Worm (Caenorhabditis elegans) whole organism, L4 larva: ENCODE measurements around the gene T22F3.12.

Experiments used
- F10B5.3 ChIP-seq: sonication (generic microtip); optimal IDR thresholded peaks from 2 replicates; lab custom pipeline; 2016; ENCODE audit warnings: mild to moderate bottlenecking, missing genetic modification characterization, missing compliant biosample characterization
- F44E2.7 ChIP-seq: fragments of 200-800 bp; sonication (Bioruptor generic); IDR thresholded peaks from 2 replicates; pipeline ENCODE4 v2.1.2; 2022; ENCODE audit warnings: missing genetic modification characterization, missing compliant biosample characterization
- R02D3.7 ChIP-seq: fragments of 150-350 bp; sonication (generic microtip); optimal IDR thresholded peaks from 3 replicates; lab custom pipeline; 2014; ENCODE audit warnings: missing biosample characterization, missing genetic modification characterization
- Y105C5A.15 ChIP-seq: fragments of 200-800 bp; sonication (Bioruptor generic); IDR thresholded peaks from 2 replicates; pipeline ENCODE4 v1.3.6; 2022; ENCODE audit warnings: missing genetic modification characterization, missing compliant biosample characterization
- Y48G9A.11 ChIP-seq: fragments of 200-800 bp; sonication (Bioruptor generic); IDR thresholded peaks from 2 replicates; pipeline ENCODE4 v1.3.6; 2022; ENCODE audit warnings: missing genetic modification reagents, missing genetic modification characterization, missing compliant biosample characterization
- ZK337.2 ChIP-seq: fragments of 200-800 bp; sonication (Bioruptor generic); IDR thresholded peaks from 2 replicates; pipeline ENCODE4 v1.3.6; 2022; ENCODE audit warnings: missing genetic modification reagents, missing genetic modification characterization, missing compliant biosample characterization
- aha-1 ChIP-seq: fragments of 150-350 bp; peaks from one replicate; lab custom pipeline; 2014; ENCODE audit warnings: missing biosample characterization, missing genetic modification characterization
- ama-1 ChIP-seq: fragments of 150-350 bp; optimal IDR thresholded peaks from 2 replicates; lab custom pipeline; 2014; ENCODE audit warnings: inconsistent platforms, mixed read lengths
- attf-4 ChIP-seq: sonication (generic microtip); optimal IDR thresholded peaks from 3 replicates; lab custom pipeline; 2017; ENCODE audit warnings: missing biosample characterization, missing genetic modification characterization
- ceh-44 ChIP-seq: fragments of 200-800 bp; sonication (Bioruptor generic); IDR thresholded peaks from 2 replicates; pipeline ENCODE4 v1.3.6; 2022; ENCODE audit warnings: missing genetic modification reagents, missing genetic modification characterization, missing compliant biosample characterization
- ceh-62 ChIP-seq: sonication (generic microtip); optimal IDR thresholded peaks from 2 replicates; lab custom pipeline; 2017; ENCODE audit warnings: missing biosample characterization, missing genetic modification characterization
- ces-1 ChIP-seq: fragments of 150-350 bp; sonication (generic microtip); optimal IDR thresholded peaks from 4 replicates; lab custom pipeline; 2014; ENCODE audit warnings: missing biosample characterization, missing genetic modification reagents, missing genetic modification characterization
- ctbp-1 ChIP-seq: fragments of 200-800 bp; sonication (Bioruptor generic); IDR thresholded peaks from 2 replicates; pipeline ENCODE4 v1.3.6; 2022; ENCODE audit warnings: missing genetic modification reagents, missing genetic modification characterization, missing compliant biosample characterization
- daf-16 ChIP-seq, 3 experiments: sonication (generic microtip); optimal IDR thresholded peaks; 2 replicates each; lab custom pipeline; 2016 to 2017; ENCODE audit warnings: missing genetic modification characterization in 3 of 3, missing genetic modification reagents in 3 of 3, mild to moderate bottlenecking in 2 of 3, missing compliant biosample characterization in 2 of 3, missing biosample characterization in 1 of 3, moderate library complexity in 1 of 3
- daf-8 ChIP-seq: fragments of 200-800 bp; sonication (Bioruptor generic); IDR thresholded peaks from 2 replicates; pipeline ENCODE4 v1.3.6; 2022; ENCODE audit warnings: missing genetic modification characterization, missing compliant biosample characterization
- dmd-6 ChIP-seq: fragments of 200-800 bp; sonication (Bioruptor generic); IDR thresholded peaks from 2 replicates; pipeline ENCODE4 v1.3.6; 2022; ENCODE audit warnings: missing genetic modification reagents, missing genetic modification characterization, missing compliant biosample characterization
- dmd-8 ChIP-seq: fragments of 200-800 bp; sonication (Bioruptor generic); IDR thresholded peaks from 2 replicates; pipeline ENCODE4 v1.3.6; 2022; ENCODE audit warnings: missing genetic modification characterization, missing compliant biosample characterization
- dve-1 ChIP-seq: sonication (generic microtip); optimal IDR thresholded peaks from 2 replicates; lab custom pipeline; 2017; ENCODE audit warnings: antibody characterized with exemption, mild to moderate bottlenecking, missing genetic modification characterization, missing compliant biosample characterization; ENCODE audit not compliant: insufficient read depth
- egl-43 ChIP-seq: fragments of 200-800 bp; sonication (Bioruptor generic); IDR thresholded peaks from 2 replicates; pipeline ENCODE4 v1.3.6; 2022; ENCODE audit warnings: missing genetic modification reagents, missing genetic modification characterization, missing compliant biosample characterization
- hlh-11 ChIP-seq: fragments of 200-800 bp; sonication (Bioruptor generic); optimal IDR thresholded peaks from 2 replicates; lab custom pipeline; 2018; ENCODE audit warnings: mild to moderate bottlenecking, missing genetic modification characterization, missing compliant biosample characterization
- hlh-30 ChIP-seq: sonication (generic microtip); optimal IDR thresholded peaks from 2 replicates; lab custom pipeline; 2017; ENCODE audit warnings: antibody characterized with exemption, mild to moderate bottlenecking, missing genetic modification characterization, missing compliant biosample characterization; ENCODE audit not compliant: insufficient read depth
- lim-7 ChIP-seq: fragments of 200-800 bp; sonication (Bioruptor generic); IDR thresholded peaks from 2 replicates; pipeline ENCODE4 v1.3.6; 2022; ENCODE audit warnings: missing genetic modification characterization, missing compliant biosample characterization
- lin-13 ChIP-seq: fragments of 150-350 bp; optimal IDR thresholded peaks from 2 replicates; lab custom pipeline; 2014; ENCODE audit warnings: missing biosample characterization, missing genetic modification reagents, missing genetic modification characterization
- lin-15B ChIP-seq: fragments of 150-350 bp; sonication (generic microtip); optimal IDR thresholded peaks from 3 replicates; lab custom pipeline; 2014; ENCODE audit warnings: missing biosample characterization, missing genetic modification characterization
- madf-5 ChIP-seq, 2 experiments: fragments of 200-800 bp; sonication (Bioruptor generic); IDR thresholded peaks; 2 replicates each; pipeline ENCODE4 v1.3.6; 2022; ENCODE audit warnings: missing compliant biosample characterization in 2 of 2, missing genetic modification characterization in 2 of 2
- mdl-1 ChIP-seq, 2 experiments: fragments of 150-350 bp in 1 of 2; sonication (generic microtip) in 1 of 2; optimal IDR thresholded peaks; 2 replicates each; lab custom pipeline; 2014 to 2017; ENCODE audit warnings: missing biosample characterization in 2 of 2, missing genetic modification characterization in 2 of 2
- mdt-29 ChIP-seq: fragments of 200-800 bp; sonication (Bioruptor generic); IDR thresholded peaks from 2 replicates; pipeline ENCODE4 v1.3.6; 2022; ENCODE audit warnings: missing genetic modification reagents, missing genetic modification characterization, missing compliant biosample characterization
- mes-2 ChIP-seq: sonication (generic microtip); optimal IDR thresholded peaks from 2 replicates; lab custom pipeline; 2016; ENCODE audit warnings: missing genotype, mild to moderate bottlenecking, missing genetic modification characterization, missing compliant biosample characterization; ENCODE audit not compliant: poor library complexity, severe bottlenecking
- nhr-10 ChIP-seq: fragments of 150-350 bp; optimal IDR thresholded peaks from 2 replicates; lab custom pipeline; 2014; ENCODE audit warnings: missing biosample characterization, missing genetic modification characterization
- nhr-28 ChIP-seq: fragments of 150-350 bp; optimal IDR thresholded peaks from 2 replicates; lab custom pipeline; 2014; ENCODE audit warnings: missing biosample characterization, missing genetic modification characterization
- pha-4 ChIP-seq, 2 experiments: fragments of 150-350 bp in 1 of 2; fragments of 200-800 bp in 1 of 2; sonication (Bioruptor generic) in 1 of 2; IDR thresholded peaks in 1 of 2; optimal IDR thresholded peaks in 1 of 2; 2 replicates each; pipeline versions ENCODE4 v1.3.6 to Lab custom; 2014 to 2022; ENCODE audit warnings: missing genetic modification characterization in 2 of 2, missing genetic modification reagents in 2 of 2, missing biosample characterization in 1 of 2, missing compliant biosample characterization in 1 of 2
- set-16 ChIP-seq: fragments of 200-800 bp; sonication (Bioruptor generic); IDR thresholded peaks from 2 replicates; pipeline ENCODE4 v1.3.6; 2022; ENCODE audit warnings: missing genetic modification reagents, missing genetic modification characterization, missing compliant biosample characterization
- snpc-1.2 ChIP-seq: fragments of 200-800 bp; sonication (Bioruptor generic); IDR thresholded peaks from 2 replicates; pipeline ENCODE4 v1.3.6; 2022; ENCODE audit warnings: missing genetic modification reagents, missing genetic modification characterization, missing compliant biosample characterization
- spr-3 ChIP-seq: fragments of 200-800 bp; sonication (Bioruptor generic); optimal IDR thresholded peaks from 2 replicates; lab custom pipeline; 2018; ENCODE audit warnings: mild to moderate bottlenecking, missing genetic modification characterization, missing compliant biosample characterization
- tag-97 ChIP-seq: fragments of 200-800 bp; sonication (Bioruptor generic); IDR thresholded peaks from 2 replicates; pipeline ENCODE4 v1.3.6; 2022; ENCODE audit warnings: missing genetic modification characterization, missing compliant biosample characterization
- tra-1 ChIP-seq: fragments of 200-800 bp; sonication (Bioruptor generic); IDR thresholded peaks from 2 replicates; pipeline ENCODE4 v1.3.6; 2022; ENCODE audit warnings: missing genetic modification reagents, missing genetic modification characterization, missing compliant biosample characterization
- unc-39 ChIP-seq: sonication (generic microtip); optimal IDR thresholded peaks from 2 replicates; lab custom pipeline; 2017; ENCODE audit warnings: missing biosample characterization, missing genetic modification characterization
- unc-62 ChIP-seq, 3 experiments: fragments of 150-350 bp in 1 of 3; sonication (generic microtip); optimal IDR thresholded peaks in 2 of 3; peaks in 1 of 3; 1 replicate in 1 of 3; 2 replicates in 2 of 3; lab custom pipeline; 2014 to 2017; ENCODE audit warnings: missing biosample characterization in 3 of 3, missing genetic modification characterization in 3 of 3, missing genetic modification reagents in 3 of 3, missing genotype in 1 of 3
- zag-1 ChIP-seq: fragments of 150-350 bp; optimal IDR thresholded peaks from 2 replicates; lab custom pipeline; 2014; ENCODE audit warnings: missing biosample characterization, missing genetic modification characterization
- zip-11 ChIP-seq: fragments of 200-800 bp; sonication (Bioruptor generic); IDR thresholded peaks from 2 replicates; pipeline ENCODE4 v1.3.6; 2022; ENCODE audit warnings: missing genetic modification characterization, missing compliant biosample characterization

T22F3.12 gene

ce11 chrV:3582086-3582485, 9.9 kb downstream of the T22F3.12 start (continued):
- peak; percentile 55 to 60; a peak in 1 of 4 replicates for TF ChIP-seq madf-5 (GFP tag; IDR thresholded peaks at IDR 0.05; lab: Robert Waterston, UW)
- TF ChIP-seq ceh-62, result no peak
- peak; percentile 80 for TF ChIP-seq lim-7 (GFP tag; lab: Robert Waterston, UW)
- peak; percentile 8 for TF ChIP-seq dve-1 (tag; lab: Kevin White, UChicago)
- no peak for TF ChIP-seq lin-15B (tag; lab: Kevin White, UChicago)
- TF ChIP-seq lin-13 (GFP tag; lab: Kevin White, UChicago), result peak; percentile 31
- TF ChIP-seq Y48G9A.11 (GFP tag; lab: Robert Waterston, UW), result peak; percentile 70; the same call in 1 of the 2 replicates
- TF ChIP-seq dmd-6 (GFP tag; lab: Robert Waterston, UW), result peak; percentile 8; the same call in 1 of the 2 replicates
- no peak for TF ChIP-seq ama-1
- TF ChIP-seq tra-1 (GFP tag; lab: Robert Waterston, UW), result peak; percentile 47; the same call in 1 of the 2 replicates
- TF ChIP-seq ctbp-1, result no peak
- peak; percentile 75; the same call in 1 of the 2 replicates for TF ChIP-seq pha-4 (GFP tag; IDR thresholded peaks at IDR 0.05; lab: Robert Waterston, UW)
- no peak for TF ChIP-seq pha-4 (tag; optimal IDR thresholded peaks at IDR 0.05; lab: Kevin White, UChicago)
- TF ChIP-seq zag-1 (tag; lab: Kevin White, UChicago), result no peak
- TF ChIP-seq F10B5.3 (tag; lab: Kevin White, UChicago), result no peak
- TF ChIP-seq attf-4 (tag; lab: Kevin White, UChicago), result no peak
- TF ChIP-seq nhr-10 (tag; lab: Kevin White, UChicago), result no peak
- peak; percentile 39; the same call in 1 of the 2 replicates for TF ChIP-seq ceh-44 (GFP tag; lab: Robert Waterston, UW)
- peak; percentile 72 for TF ChIP-seq snpc-1.2
- 0 out of 2 replicates have a peak, but pooled peaks have one; percentile 16 for TF ChIP-seq ZK337.2
- peak; percentile 75; the same call in 1 of the 2 replicates for TF ChIP-seq Y105C5A.15
- no peak for TF ChIP-seq R02D3.7 (tag; lab: Kevin White, UChicago)
- TF ChIP-seq dmd-8 (GFP tag; lab: Robert Waterston, UW), result 0 out of 2 replicates have a peak, but pooled peaks have one; percentile 37
- no peak for TF ChIP-seq spr-3 (GFP tag; lab: Kevin White, UChicago)

- TF ChIP-seq zip-11 (GFP tag; lab: Robert Waterston, UW) (no peak), unc-39 (tag; lab: Kevin White, UChicago) (no peak), zag-1 (tag; lab: Kevin White, UChicago) (no peak), ces-1 (GFP tag; lab: Kevin White, UChicago) (no peak), set-16 (peak; percentile 80), unc-62 (GFP tag; optimal IDR thresholded peaks at IDR 0.05 in 1 of 2; lab: Kevin White, UChicago) (peak in 1 of 2 experiments; percentile 75), unc-62 (tag; optimal IDR thresholded peaks at IDR 0.05; lab: Kevin White, UChicago) (no peak), daf-8 (no peak), mdt-29 (GFP tag; lab: Robert Waterston, UW) (no peak), mdl-1 (tag; optimal IDR thresholded peaks at IDR 0.05; lab: Kevin White, UChicago) (no peak), mes-2 (no peak), egl-43 (GFP tag; lab: Robert Waterston, UW) (no peak)
- TF ChIP-seq, all 104 proteins: peak for 2
Observed at ce11 chrV:3581643-3582042, 10.4 kb downstream of the T22F3.12 start.

ce11 chrV:3581034-3581433, 11.0 kb downstream of the T22F3.12 start:
- TF ChIP-seq hlh-11 (peak; percentile 9), mdl-1 (tag; optimal IDR thresholded peaks at IDR 0.05; lab: Kevin White, UChicago) (peak in 1 of 2 experiments; percentile 4), tag-97 (GFP tag; lab: Robert Waterston, UW) (no peak), dve-1 (tag; lab: Kevin White, UChicago) (peak; percentile 35), F44E2.7 (GFP tag; lab: Robert Waterston, UW) (no peak), aha-1 (tag; lab: Kevin White, UChicago) (peak; percentile 92), daf-16 (GFP tag; optimal IDR thresholded peaks at IDR 0.05; lab: Kevin White, UChicago) (peak in 1 of 2 experiments; percentile 20), daf-16 (tag; optimal IDR thresholded peaks at IDR 0.05; lab: Kevin White, UChicago) (peak; percentile 88), nhr-28 (tag; lab: Kevin White, UChicago) (peak; percentile 20), unc-39 (tag; lab: Kevin White, UChicago) (no peak), hlh-30 (peak; percentile 36)
